Worm (Caenorhabditis elegans) whole organism, midembryonic: Measurements from ENCODE around the gene K12H6.7.

ENCODE experiments used
- flt-1 ChIP-seq: fragments of 200-800 bp; sonication (Bioruptor generic); IDR thresholded peaks from 2 replicates; pipeline ENCODE4 v1.3.6; 2022; ENCODE audit warnings: missing genetic modification characterization, missing compliant biosample characterization
- klf-2 ChIP-seq: fragments of 200-800 bp; sonication (Bioruptor generic); conservative IDR thresholded peaks from 2 replicates; pipeline ENCODE4 v1.3.6; 2022; ENCODE audit warnings: missing genetic modification reagents, missing genetic modification characterization, missing compliant biosample characterization
- med-1 ChIP-seq: sonication (generic microtip); optimal IDR thresholded peaks from 2 replicates; lab custom pipeline; 2017; ENCODE audit warnings: missing genetic modification characterization, mild to moderate bottlenecking, missing compliant biosample characterization, antibody characterized with exemption, missing genetic modification reagents; ENCODE audit not compliant: insufficient read depth
- ref-1 ChIP-seq: fragments of 200-800 bp; sonication (Bioruptor generic); conservative IDR thresholded peaks from 2 replicates; pipeline ENCODE4 v1.3.6; 2022; ENCODE audit warnings: missing genetic modification reagents, missing genetic modification characterization, missing compliant biosample characterization
- tab-1 ChIP-seq: fragments of 200-800 bp; sonication (Bioruptor generic); IDR thresholded peaks from 2 replicates; pipeline ENCODE4 v1.3.6; 2022; ENCODE audit warnings: missing genetic modification characterization, missing compliant biosample characterization
- ztf-29 ChIP-seq: fragments of 200-800 bp; sonication (Bioruptor generic); IDR thresholded peaks from 2 replicates; pipeline ENCODE4 v1.3.6; 2022; ENCODE audit warnings: missing genetic modification reagents, missing genetic modification characterization, missing compliant biosample characterization

- TF ChIP-seq klf-2 (GFP tag; lab: Robert Waterston, UW) (no peak), tab-1 (GFP tag; lab: Robert Waterston, UW) (no peak), ref-1 (GFP tag; lab: Robert Waterston, UW) (no peak), ztf-29 (GFP tag; lab: Robert Waterston, UW) (no peak), flt-1 (GFP tag; lab: Robert Waterston, UW) (no peak), med-1 (GFP tag; lab: Kevin White, UChicago) (no peak)
These were observed 30.9 kb upstream of the K12H6.7 start, which contains the start of gene Y110A2AL.2 for ce11 chrII:2867701-2868100.
